Worm (Caenorhabditis elegans) whole organism, midembryonic: ENCODE results near the gene K03H1.12.

Source experiments
- T22C8.4 ChIP-seq: fragments of 200-800 bp; sonication (Bioruptor generic); IDR thresholded peaks from 2 replicates; pipeline ENCODE4 v1.3.6; 2022; ENCODE audit warnings: missing genetic modification characterization, missing compliant biosample characterization
- cog-1 ChIP-seq: sonication (generic microtip); optimal IDR thresholded peaks from 2 replicates; lab custom pipeline; 2016; ENCODE audit warnings: missing genetic modification characterization, missing compliant biosample characterization
- flt-1 ChIP-seq: fragments of 200-800 bp; sonication (Bioruptor generic); IDR thresholded peaks from 2 replicates; pipeline ENCODE4 v1.3.6; 2022; ENCODE audit warnings: missing genetic modification characterization, missing compliant biosample characterization
- klf-2 ChIP-seq: fragments of 200-800 bp; sonication (Bioruptor generic); conservative IDR thresholded peaks from 2 replicates; pipeline ENCODE4 v1.3.6; 2022; ENCODE audit warnings: missing genetic modification reagents, missing genetic modification characterization, missing compliant biosample characterization
- med-1 ChIP-seq: sonication (generic microtip); optimal IDR thresholded peaks from 2 replicates; lab custom pipeline; 2017; ENCODE audit warnings: missing genetic modification characterization, mild to moderate bottlenecking, missing compliant biosample characterization, antibody characterized with exemption, missing genetic modification reagents; ENCODE audit not compliant: insufficient read depth
- ref-1 ChIP-seq: fragments of 200-800 bp; sonication (Bioruptor generic); conservative IDR thresholded peaks from 2 replicates; pipeline ENCODE4 v1.3.6; 2022; ENCODE audit warnings: missing genetic modification reagents, missing genetic modification characterization, missing compliant biosample characterization
- tab-1 ChIP-seq: fragments of 200-800 bp; sonication (Bioruptor generic); IDR thresholded peaks from 2 replicates; pipeline ENCODE4 v1.3.6; 2022; ENCODE audit warnings: missing genetic modification characterization, missing compliant biosample characterization
- ztf-23 ChIP-seq: fragments of 200-800 bp; sonication (Bioruptor generic); IDR thresholded peaks from 2 replicates; pipeline ENCODE4 v1.3.6; 2022; ENCODE audit warnings: missing genetic modification reagents, missing genetic modification characterization, missing compliant biosample characterization
- ztf-29 ChIP-seq: fragments of 200-800 bp; sonication (Bioruptor generic); IDR thresholded peaks from 2 replicates; pipeline ENCODE4 v1.3.6; 2022; ENCODE audit warnings: missing genetic modification reagents, missing genetic modification characterization, missing compliant biosample characterization

K03H1.12 gene

ce11 chrIII:9964416-9964815 lies 23.0 kb downstream of the K03H1.12 start:
- TF ChIP-seq flt-1 (GFP tag; lab: Robert Waterston, UW) (no peak), klf-2 (GFP tag; lab: Robert Waterston, UW) (no peak), tab-1 (GFP tag; lab: Robert Waterston, UW) (no peak), T22C8.4 (no peak), cog-1 (tag; lab: Kevin White, UChicago) (no peak), ref-1 (GFP tag; lab: Robert Waterston, UW) (no peak), ztf-29 (GFP tag; lab: Robert Waterston, UW) (no peak), med-1 (no peak), ztf-23 (GFP tag; lab: Robert Waterston, UW) (no peak)

ce11 chrIII:9965444-9965843 lies 24.0 kb downstream of the K03H1.12 start:
- TF ChIP-seq ztf-23 (GFP tag; lab: Robert Waterston, UW): no peak
- 0 out of 2 replicates have a peak, but pooled peaks have one; percentile 36 for TF ChIP-seq ref-1 (GFP tag; lab: Robert Waterston, UW)
- TF ChIP-seq flt-1 (GFP tag; lab: Robert Waterston, UW): no peak

- no peak for TF ChIP-seq med-1
Observed at ce11 chrIII:9969371-9969770, 27.9 kb downstream of the K03H1.12 start.

ce11 chrIII:9972192-9972811 lies 30.9 kb downstream of the K03H1.12 start:
- TF ChIP-seq med-1: no peak
- no peak for TF ChIP-seq klf-2 (GFP tag; lab: Robert Waterston, UW)

ce11 chrIII:9973765-9974164 lies 32.3 kb downstream of the K03H1.12 start, which contains the start of gene R10E12.2:
TSS of gene R10E12.2 (minus strand) at chrIII:9973865.
- TF ChIP-seq ref-1 (GFP tag; lab: Robert Waterston, UW) (no peak), flt-1 (GFP tag; lab: Robert Waterston, UW) (no peak), klf-2 (GFP tag; lab: Robert Waterston, UW) (no peak)

ce11 chrIII:9982119-9982642 lies 40.8 kb downstream of the K03H1.12 start:
- no peak for TF ChIP-seq cog-1 (tag; lab: Kevin White, UChicago)
- no peak for TF ChIP-seq ref-1 (GFP tag; lab: Robert Waterston, UW)
- TF ChIP-seq med-1: no peak
- no peak for TF ChIP-seq klf-2 (GFP tag; lab: Robert Waterston, UW)
- TF ChIP-seq T22C8.4: no peak
- TF ChIP-seq ztf-23 (GFP tag; lab: Robert Waterston, UW): no peak
- TF ChIP-seq ztf-29 (GFP tag; lab: Robert Waterston, UW): no peak
- no peak for TF ChIP-seq tab-1 (GFP tag; lab: Robert Waterston, UW)

ce11 chrIII:9984604-9985003 lies 43.2 kb downstream of the K03H1.12 start:
- no peak for TF ChIP-seq T22C8.4
- no peak for TF ChIP-seq cog-1 (tag; lab: Kevin White, UChicago)
- no peak for TF ChIP-seq tab-1 (GFP tag; lab: Robert Waterston, UW)
- TF ChIP-seq ztf-23 (GFP tag; lab: Robert Waterston, UW): no peak
- no peak for TF ChIP-seq klf-2 (GFP tag; lab: Robert Waterston, UW)
- TF ChIP-seq med-1: no peak
- no peak for TF ChIP-seq ztf-29 (GFP tag; lab: Robert Waterston, UW)

- TF ChIP-seq tab-1 (GFP tag; lab: Robert Waterston, UW): no peak
- TF ChIP-seq flt-1 (GFP tag; lab: Robert Waterston, UW): no peak
- TF ChIP-seq klf-2 (GFP tag; lab: Robert Waterston, UW): no peak
- no peak for TF ChIP-seq ztf-23 (GFP tag; lab: Robert Waterston, UW)
- TF ChIP-seq med-1: no peak
- no peak for TF ChIP-seq ztf-29 (GFP tag; lab: Robert Waterston, UW)
- TF ChIP-seq cog-1 (tag; lab: Kevin White, UChicago): no peak
- TF ChIP-seq T22C8.4: no peak
- TF ChIP-seq ref-1 (GFP tag; lab: Robert Waterston, UW): no peak
Observed at ce11 chrIII:9985542-9985941, 44.1 kb downstream of the K03H1.12 start.

ce11 chrIII:9986827-9987429 lies 45.5 kb downstream of the K03H1.12 start, which contains the start of gene C05B5.12:
TSS of gene C05B5.12 (plus strand) at chrIII:9987379.
- TF ChIP-seq cog-1 (tag; lab: Kevin White, UChicago): no peak
- TF ChIP-seq ztf-23 (GFP tag; lab: Robert Waterston, UW): no peak
- TF ChIP-seq ref-1 (GFP tag; lab: Robert Waterston, UW): no peak
- TF ChIP-seq klf-2 (GFP tag; lab: Robert Waterston, UW): no peak
- no peak for TF ChIP-seq T22C8.4
- no peak for TF ChIP-seq med-1
- no peak for TF ChIP-seq tab-1 (GFP tag; lab: Robert Waterston, UW)
- TF ChIP-seq ztf-29 (GFP tag; lab: Robert Waterston, UW): no peak
- TF ChIP-seq flt-1 (GFP tag; lab: Robert Waterston, UW): no peak

- TF ChIP-seq klf-2 (GFP tag; lab: Robert Waterston, UW) (no peak), med-1 (no peak), ztf-23 (GFP tag; lab: Robert Waterston, UW) (no peak), tab-1 (GFP tag; lab: Robert Waterston, UW) (no peak), flt-1 (GFP tag; lab: Robert Waterston, UW) (no peak), cog-1 (tag; lab: Kevin White, UChicago) (no peak), T22C8.4 (no peak), ztf-29 (GFP tag; lab: Robert Waterston, UW) (no peak), ref-1 (GFP tag; lab: Robert Waterston, UW) (no peak)
Observed at ce11 chrIII:9988352-9988751, 46.9 kb downstream of the K03H1.12 start, which contains the start of gene C05B5.1. TSS of gene C05B5.1 (minus strand) at chrIII:9988452.
